Fruit fly (Drosophila melanogaster) whole organism, embryonic: ENCODE data around the gene CG7739.

Source experiments
- CG10267 ChIP-seq: fragments of 200-800 bp; sonication (Bioruptor generic); optimal IDR thresholded peaks from 2 replicates; lab custom pipeline; 2018; ENCODE audit warnings: missing biosample characterization, mild to moderate bottlenecking, missing genetic modification characterization, moderate library complexity
- CG10979 ChIP-seq: fragments of 200-800 bp; sonication (Bioruptor generic); optimal IDR thresholded peaks from 2 replicates; lab custom pipeline; 2018; ENCODE audit warnings: missing biosample characterization, mild to moderate bottlenecking, missing genetic modification characterization, moderate library complexity
- CG11696 ChIP-seq: fragments of 200-800 bp; sonication (Bioruptor generic); IDR thresholded peaks from 2 replicates; pipeline ENCODE4 v1.3.6; 2022; ENCODE audit warnings: missing biosample characterization, missing genetic modification characterization
- CG12155 ChIP-seq: fragments of 200-800 bp; sonication (Bioruptor generic); optimal IDR thresholded peaks from 3 replicates; lab custom pipeline; 2016; ENCODE audit warnings: missing biosample characterization, missing genetic modification characterization
- CG12769 ChIP-seq: fragments of 200-800 bp; sonication (Bioruptor generic); optimal IDR thresholded peaks from 2 replicates; lab custom pipeline; 2019; ENCODE audit warnings: missing biosample characterization, mild to moderate bottlenecking, missing genetic modification characterization, moderate library complexity
- CG13287 ChIP-seq: fragments of 200-800 bp; sonication (Bioruptor generic); IDR thresholded peaks from 2 replicates; pipeline ENCODE4 v1.3.6; 2022; ENCODE audit warnings: missing biosample characterization, missing genetic modification characterization; ENCODE audit not compliant: partially characterized antibody
- CG13424 ChIP-seq: fragments of 200-800 bp; sonication (Bioruptor generic); optimal IDR thresholded peaks from 2 replicates; lab custom pipeline; 2019; ENCODE audit warnings: missing biosample characterization, mild to moderate bottlenecking, missing genetic modification characterization, moderate library complexity
- CG15514 ChIP-seq: fragments of 200-800 bp; sonication (Bioruptor generic); optimal IDR thresholded peaks from 3 replicates; lab custom pipeline; 2017; ENCODE audit warnings: missing biosample characterization, missing genetic modification characterization, mild to moderate bottlenecking, moderate library complexity, missing genetic modification reagents
- CG17186 ChIP-seq: fragments of 200-800 bp; sonication (Bioruptor generic); optimal IDR thresholded peaks from 3 replicates; lab custom pipeline; 2017; ENCODE audit warnings: missing biosample characterization, missing genetic modification reagents, missing genetic modification characterization
- CG18599 ChIP-seq: fragments of 200-800 bp; sonication (Bioruptor generic); optimal IDR thresholded peaks from 3 replicates; lab custom pipeline; 2017; ENCODE audit warnings: missing biosample characterization, missing genetic modification characterization, mild to moderate bottlenecking, moderate library complexity, missing genetic modification reagents
- CG18764 ChIP-seq: fragments of 200-800 bp; sonication (Bioruptor generic); optimal IDR thresholded peaks from 3 replicates; lab custom pipeline; 2016; ENCODE audit warnings: missing biosample characterization, missing genetic modification characterization
- CG2116 ChIP-seq: fragments of 200-800 bp; sonication (Bioruptor generic); optimal IDR thresholded peaks from 3 replicates; lab custom pipeline; 2018; ENCODE audit warnings: missing biosample characterization, mild to moderate bottlenecking, missing genetic modification characterization
- CG2120 ChIP-seq: fragments of 200-800 bp; sonication (Bioruptor generic); optimal IDR thresholded peaks from 3 replicates; lab custom pipeline; 2016; ENCODE audit warnings: missing biosample characterization, missing genetic modification characterization
- CG2712 ChIP-seq: fragments of 200-800 bp; optimal IDR thresholded peaks from 3 replicates; lab custom pipeline; 2019; ENCODE audit warnings: missing biosample characterization, mild to moderate bottlenecking, missing genetic modification characterization, moderate library complexity
- CG30403 ChIP-seq: fragments of 200-800 bp; sonication (Bioruptor generic); optimal IDR thresholded peaks from 3 replicates; lab custom pipeline; 2016; ENCODE audit warnings: missing biosample characterization, missing genetic modification characterization
- CG33213 ChIP-seq: fragments of 200-800 bp; sonication (Bioruptor generic); optimal IDR thresholded peaks from 3 replicates; lab custom pipeline; 2016; ENCODE audit warnings: missing biosample characterization, missing genetic modification characterization
- CG3847 ChIP-seq: fragments of 200-800 bp; sonication (Bioruptor generic); IDR thresholded peaks from 2 replicates; pipeline ENCODE4 v1.3.6; 2022; ENCODE audit warnings: missing biosample characterization, missing genetic modification characterization
- CG4360 ChIP-seq: fragments of 200-800 bp; sonication (Bioruptor generic); IDR thresholded peaks from 2 replicates; pipeline ENCODE4 v1.3.6; 2022; ENCODE audit warnings: missing biosample characterization, missing genetic modification characterization
- CG4617 ChIP-seq: fragments of 200-800 bp; sonication (Bioruptor generic); optimal IDR thresholded peaks from 3 replicates; lab custom pipeline; 2016; ENCODE audit warnings: missing biosample characterization, missing genetic modification characterization, borderline replicate concordance
- CG6791 ChIP-seq: fragments of 200-800 bp; sonication (Bioruptor generic); IDR thresholded peaks from 3 replicates; pipeline ENCODE4 v1.3.6; 2022; ENCODE audit warnings: missing biosample characterization, missing genetic modification characterization; ENCODE audit not compliant: partially characterized antibody
- CG8089 ChIP-seq: fragments of 200-800 bp; sonication (Bioruptor generic); optimal IDR thresholded peaks from 3 replicates; lab custom pipeline; 2016; ENCODE audit warnings: missing biosample characterization, missing genetic modification characterization
- CG8944 ChIP-seq: fragments of 200-800 bp; sonication (Bioruptor generic); optimal IDR thresholded peaks from 3 replicates; lab custom pipeline; 2016; ENCODE audit warnings: missing biosample characterization, missing genetic modification characterization
- CG9215 ChIP-seq: fragments of 200-800 bp; sonication (Bioruptor generic); IDR thresholded peaks from 2 replicates; pipeline ENCODE4 v1.3.6; 2022; ENCODE audit warnings: missing biosample characterization, missing genetic modification characterization
- Dll ChIP-seq: fragments of 200-800 bp; sonication (Bioruptor generic); IDR thresholded peaks from 4 replicates; pipeline ENCODE4 v1.3.6; 2022; ENCODE audit warnings: missing biosample characterization, missing genetic modification characterization; ENCODE audit not compliant: partially characterized antibody
- Dref ChIP-seq: fragments of 200-800 bp; sonication (Bioruptor generic); IDR thresholded peaks from 2 replicates; pipeline ENCODE4 v1.3.6; 2022; ENCODE audit warnings: missing biosample characterization, missing genetic modification characterization
- E2f2 ChIP-seq: fragments of 200-800 bp; sonication (Bioruptor generic); IDR thresholded peaks from 2 replicates; pipeline ENCODE4 v1.3.6; 2022; ENCODE audit warnings: missing biosample characterization, missing genetic modification characterization
- Ets97D ChIP-seq: fragments of 200-800 bp; sonication (Bioruptor generic); optimal IDR thresholded peaks from 3 replicates; lab custom pipeline; 2016; ENCODE audit warnings: missing biosample characterization, missing genetic modification characterization
- HLH54F ChIP-seq: fragments of 200-800 bp; sonication (Bioruptor generic); optimal IDR thresholded peaks from 3 replicates; lab custom pipeline; 2016; ENCODE audit warnings: missing biosample characterization, missing genetic modification characterization
- Hsf ChIP-seq: fragments of 200-800 bp; sonication (Bioruptor generic); optimal IDR thresholded peaks from 3 replicates; lab custom pipeline; 2016; ENCODE audit warnings: missing biosample characterization, missing genetic modification characterization
- Jarid2 ChIP-seq: fragments of 200-800 bp; sonication (Bioruptor generic); optimal IDR thresholded peaks from 3 replicates; lab custom pipeline; 2017; ENCODE audit warnings: mild to moderate bottlenecking, missing biosample characterization, missing genetic modification reagents, missing genetic modification characterization
- MBD-R2 ChIP-seq: fragments of 200-800 bp; sonication (Bioruptor generic); IDR thresholded peaks from 2 replicates; pipeline ENCODE4 v1.3.6; 2022; ENCODE audit warnings: missing biosample characterization, missing genetic modification characterization
- MESR4 ChIP-seq: fragments of 200-800 bp; sonication (Bioruptor generic); optimal IDR thresholded peaks from 2 replicates; lab custom pipeline; 2018; ENCODE audit warnings: missing biosample characterization, mild to moderate bottlenecking, missing genetic modification characterization, moderate library complexity
- Pdp1 ChIP-seq, 2 experiments: fragments of 200-800 bp; sonication (Bioruptor generic); optimal IDR thresholded peaks; 3 replicates each; lab custom pipeline; 2016; ENCODE audit warnings: missing biosample characterization in 2 of 2, missing genetic modification characterization in 2 of 2, mild to moderate bottlenecking in 1 of 2, moderate library complexity in 1 of 2
- Side ChIP-seq: fragments of 200-800 bp; sonication (Bioruptor generic); optimal IDR thresholded peaks from 2 replicates; lab custom pipeline; 2016; ENCODE audit warnings: missing biosample characterization, missing genetic modification characterization
- Sin3A ChIP-seq: fragments of >200 bp; optimal IDR thresholded peaks from 2 replicates; lab custom pipeline; 2018
- YL-1 ChIP-seq: fragments of 200-800 bp; sonication (Bioruptor generic); optimal IDR thresholded peaks from 3 replicates; lab custom pipeline; 2017; ENCODE audit warnings: missing biosample characterization, mild to moderate bottlenecking, missing genetic modification characterization
- aop ChIP-seq: fragments of 200-800 bp; sonication (Bioruptor generic); IDR thresholded peaks from 2 replicates; pipeline ENCODE4 v1.3.6; 2022; ENCODE audit warnings: missing biosample characterization, missing genetic modification characterization
- ato ChIP-seq: fragments of 200-800 bp; sonication (Bioruptor generic); IDR thresholded peaks from 2 replicates; pipeline ENCODE4 v1.3.6; 2022; ENCODE audit warnings: missing biosample characterization, missing genetic modification characterization; ENCODE audit not compliant: partially characterized antibody
- bbx ChIP-seq: fragments of 200-800 bp; sonication (Bioruptor generic); IDR thresholded peaks from 2 replicates; pipeline ENCODE4 v1.3.6; 2022; ENCODE audit warnings: missing biosample characterization, missing genetic modification characterization; ENCODE audit not compliant: partially characterized antibody
- chn ChIP-seq: fragments of 200-800 bp; sonication (Bioruptor generic); optimal IDR thresholded peaks from 2 replicates; lab custom pipeline; 2016; ENCODE audit warnings: missing biosample characterization, missing genetic modification characterization
- hbn ChIP-seq: fragments of 200-800 bp; sonication (Bioruptor generic); IDR thresholded peaks from 2 replicates; pipeline ENCODE4 v1.3.6; 2022; ENCODE audit warnings: missing biosample characterization, missing genetic modification characterization; ENCODE audit not compliant: partially characterized antibody
- pnt ChIP-seq: fragments of 200-800 bp; sonication (Bioruptor generic); optimal IDR thresholded peaks from 3 replicates; lab custom pipeline; 2016; ENCODE audit warnings: missing biosample characterization, missing genetic modification characterization
- psq ChIP-seq: fragments of 200-800 bp; sonication (Bioruptor generic); optimal IDR thresholded peaks from 2 replicates; lab custom pipeline; 2017; ENCODE audit warnings: missing biosample characterization, missing genetic modification characterization
- pzg ChIP-seq: fragments of 200-800 bp; sonication (Bioruptor generic); optimal IDR thresholded peaks from 3 replicates; lab custom pipeline; 2018; ENCODE audit warnings: missing biosample characterization, mild to moderate bottlenecking, missing genetic modification characterization, moderate library complexity
- run ChIP-seq: fragments of 200-800 bp; sonication (Bioruptor generic); optimal IDR thresholded peaks from 3 replicates; lab custom pipeline; 2018; ENCODE audit warnings: missing biosample characterization, mild to moderate bottlenecking, missing genetic modification characterization
- salm ChIP-seq: fragments of 200-800 bp; sonication (Bioruptor generic); optimal IDR thresholded peaks from 2 replicates; lab custom pipeline; 2018; ENCODE audit warnings: missing biosample characterization, mild to moderate bottlenecking, missing genetic modification characterization
- sens ChIP-seq: fragments of 200-800 bp; sonication (Bioruptor generic); peaks from one replicate; lab custom pipeline; 2016; ENCODE audit warnings: missing biosample characterization, missing genetic modification characterization
- tna ChIP-seq: fragments of 200-800 bp; sonication (Bioruptor generic); IDR thresholded peaks from 2 replicates; pipeline ENCODE4 v1.3.6; 2022; ENCODE audit warnings: missing biosample characterization, missing genetic modification characterization; ENCODE audit not compliant: partially characterized antibody
- wdn ChIP-seq: fragments of 200-800 bp; sonication (Bioruptor generic); IDR thresholded peaks from 2 replicates; pipeline ENCODE4 v1.3.6; 2022; ENCODE audit warnings: missing biosample characterization, missing genetic modification characterization

Gene CG7739

dm6 chr3L:15565829-15566433, 3.1 kb upstream of the CG7739 start, which contains the start of gene dop (continued):
- TF ChIP-seq ato (peak; percentile 55; the same call in 1 of the 2 replicates), CG10267 (tag; lab: Kevin White, UChicago) (peak; percentile 54), hbn (GFP tag; lab: Robert Waterston, UW) (peak; percentile 54; the same call in 1 of the 2 replicates), HLH54F (GFP tag; lab: Kevin White, UChicago) (peak; percentile 31), Dll (GFP tag; lab: Robert Waterston, UW) (peak; percentile 72), CG8089 (GFP tag; lab: Kevin White, UChicago) (no peak), Ets97D (peak; percentile 56), CG4617 (GFP tag; lab: Kevin White, UChicago) (peak; percentile 59), Sin3A (lab: Kevin White, UChicago) (peak; percentile 55), bbx (peak; percentile 15; the same call in 1 of the 2 replicates), salm (tag; lab: Kevin White, UChicago) (no peak), CG4360 (GFP tag; lab: Robert Waterston, UW) (peak; percentile 94), CG9215 (GFP tag; lab: Robert Waterston, UW) (no peak), Pdp1 (GFP tag; optimal IDR thresholded peaks at IDR 0.05; lab: Kevin White, UChicago) (peak in 1 of 2 experiments; percentile 90), CG2116 (peak; percentile 81), CG11696 (no peak), YL-1 (peak; percentile 24), wdn (GFP tag; lab: Robert Waterston, UW) (no peak), CG2120 (GFP tag; lab: Kevin White, UChicago) (peak; percentile 35), MESR4 (GFP tag; lab: Kevin White, UChicago) (peak; percentile 84), CG10979 (tag; lab: Kevin White, UChicago) (no peak), CG17186 (GFP tag; lab: Kevin White, UChicago) (peak; percentile 20), CG6791 (GFP tag; lab: Robert Waterston, UW) (peak; percentile 52; the same call in 2 of the 3 replicates), CG33213 (GFP tag; lab: Kevin White, UChicago) (peak; percentile 34), CG18599 (no peak), Hsf (GFP tag; lab: Kevin White, UChicago) (peak; percentile 39), CG13287 (GFP tag; lab: Robert Waterston, UW) (peak; percentile 73), pnt (peak; percentile 29), sens (GFP tag; lab: Kevin White, UChicago) (peak; percentile 80), CG13424 (tag; lab: Kevin White, UChicago) (peak; percentile 6), CG3847 (0 out of 2 replicates have a peak, but pooled peaks have one; percentile 30), Jarid2 (GFP tag; lab: Kevin White, UChicago) (peak; percentile 13), CG30403 (GFP tag; lab: Kevin White, UChicago) (peak; percentile 23), run (tag; lab: Kevin White, UChicago) (no peak), CG18764 (GFP tag; lab: Kevin White, UChicago) (peak; percentile 13), CG12769 (tag; lab: Kevin White, UChicago) (peak; percentile 9), chn (peak; percentile 14), pzg (GFP tag; lab: Kevin White, UChicago) (peak; percentile 80), CG2712 (no peak), psq (GFP tag; lab: Kevin White, UChicago) (no peak), CG8944 (peak; percentile 10), CG12155 (GFP tag; lab: Kevin White, UChicago) (no peak), tna (no peak), CG15514 (peak; percentile 61), Side (GFP tag; lab: Kevin White, UChicago) (peak; percentile 43), aop (GFP tag; lab: Robert Waterston, UW) (no peak), MBD-R2 (GFP tag; lab: Robert Waterston, UW) (peak; percentile 24; the same call in 1 of the 2 replicates), E2f2 (GFP tag; lab: Robert Waterston, UW) (peak; percentile 88), Dref (GFP tag; lab: Robert Waterston, UW) (peak; percentile 73)
